Fruit fly (Drosophila melanogaster) whole organism, pupa: Measurements from ENCODE around the gene yem.
A peak's percentile ranks its signal among the peaks of the same experiment; 100 is the strongest.

Experiments
- CG10348 ChIP-seq: fragments of 200-800 bp; sonication (Bioruptor generic); IDR thresholded peaks from 2 replicates; pipeline ENCODE4 v1.3.6; 2022; ENCODE audit warnings: missing biosample characterization, missing genetic modification characterization
- CG13204 ChIP-seq: fragments of 200-800 bp; sonication (Bioruptor generic); optimal IDR thresholded peaks from 2 replicates; lab custom pipeline; 2018; ENCODE audit warnings: missing biosample characterization, mild to moderate bottlenecking, missing genetic modification characterization, moderate library complexity
- CG14655 ChIP-seq: fragments of 200-800 bp; sonication (Bioruptor generic); optimal IDR thresholded peaks from 3 replicates; lab custom pipeline; 2017; ENCODE audit warnings: mild to moderate bottlenecking, missing biosample characterization, missing genetic modification reagents, missing genetic modification characterization
- CG17806 ChIP-seq: fragments of 200-800 bp; sonication (Bioruptor generic); optimal IDR thresholded peaks from 2 replicates; lab custom pipeline; 2018; ENCODE audit warnings: missing biosample characterization, mild to moderate bottlenecking, missing genetic modification characterization, moderate library complexity
- CG34367 ChIP-seq: fragments of 200-800 bp; sonication (Bioruptor generic); optimal IDR thresholded peaks from 2 replicates; lab custom pipeline; 2018; ENCODE audit warnings: missing biosample characterization, mild to moderate bottlenecking, missing genetic modification characterization
- CG8159 ChIP-seq: fragments of 200-800 bp; sonication (Bioruptor generic); optimal IDR thresholded peaks from 3 replicates; lab custom pipeline; 2018; ENCODE audit warnings: missing biosample characterization, mild to moderate bottlenecking, missing genetic modification characterization, moderate library complexity
- CG8301 ChIP-seq: fragments of 200-800 bp; sonication (Bioruptor generic); optimal IDR thresholded peaks from 2 replicates; lab custom pipeline; 2018; ENCODE audit warnings: missing biosample characterization, mild to moderate bottlenecking, missing genetic modification characterization
- CG9948 ChIP-seq: fragments of 200-800 bp; sonication (Bioruptor generic); optimal IDR thresholded peaks from 2 replicates; lab custom pipeline; 2018; ENCODE audit warnings: missing biosample characterization, mild to moderate bottlenecking, missing genetic modification characterization, moderate library complexity
- D1 ChIP-seq: fragments of 200-800 bp; sonication (Bioruptor generic); optimal IDR thresholded peaks from 2 replicates; lab custom pipeline; 2018; ENCODE audit warnings: missing biosample characterization, mild to moderate bottlenecking, missing genetic modification characterization, moderate library complexity
- EcR ChIP-seq: fragments of 200-800 bp; sonication (Bioruptor generic); optimal IDR thresholded peaks from 3 replicates; lab custom pipeline; 2019; ENCODE audit warnings: missing biosample characterization, missing genetic modification characterization, mild to moderate bottlenecking, moderate library complexity, missing genetic modification reagents
- Pif1B ChIP-seq: fragments of 200-800 bp; sonication (Bioruptor generic); optimal IDR thresholded peaks from 3 replicates; lab custom pipeline; 2016; ENCODE audit warnings: missing biosample characterization, missing genetic modification characterization
- Snoo ChIP-seq: fragments of 200-800 bp; sonication (Bioruptor generic); optimal IDR thresholded peaks from 3 replicates; lab custom pipeline; 2017; ENCODE audit warnings: missing biosample characterization, mild to moderate bottlenecking, missing genetic modification characterization, inconsistent platforms
- gl ChIP-seq: fragments of 200-800 bp; sonication (Bioruptor generic); optimal IDR thresholded peaks from 2 replicates; lab custom pipeline; 2018; ENCODE audit warnings: missing biosample characterization, mild to moderate bottlenecking, missing genetic modification characterization
- rn ChIP-seq: fragments of 200-800 bp; sonication (Bioruptor generic); IDR thresholded peaks from 2 replicates; pipeline ENCODE4 v1.3.6; 2022; ENCODE audit warnings: missing biosample characterization, missing genetic modification characterization

dm6 chr3R:29082511-29083296 is 40.0 kb downstream of the yem start:
- TF ChIP-seq gl (tag; lab: Kevin White, UChicago) (no peak), CG8159 (tag; lab: Kevin White, UChicago) (peak; percentile 11), CG9948 (tag; lab: Kevin White, UChicago) (no peak), CG10348 (GFP tag; lab: Robert Waterston, UW) (no peak), CG8301 (tag; lab: Kevin White, UChicago) (no peak), CG14655 (GFP tag; lab: Kevin White, UChicago) (peak; percentile 10), Snoo (no peak), rn (GFP tag; lab: Robert Waterston, UW) (no peak), D1 (tag; lab: Kevin White, UChicago) (no peak), CG34367 (tag; lab: Kevin White, UChicago) (no peak), CG13204 (GFP tag; lab: Kevin White, UChicago) (no peak), Pif1B (GFP tag; lab: Kevin White, UChicago) (no peak), CG17806 (no peak), EcR (GFP tag; lab: Kevin White, UChicago) (no peak)
